Fruit fly (Drosophila melanogaster): ENCODE measurements around the gene P5cr.

P5cr gene

dm6 chr3R:18987428-18988416 lies 41.0 kb upstream of the P5cr start (continued):
- peak; percentile 23 for TF ChIP-seq CG12659 (GFP tag; optimal IDR thresholded peaks at IDR 0.05)
- TF ChIP-seq Hmx (GFP tag; optimal IDR thresholded peaks at IDR 0.05) = no peak
- peak; percentile 40 for TF ChIP-seq CG11504 (tag; optimal IDR thresholded peaks at IDR 0.05)
- TF ChIP-seq CG9727 (GFP tag; optimal IDR thresholded peaks at IDR 0.05) = peak; percentile 5
- TF ChIP-seq ATbp (GFP tag; optimal IDR thresholded peaks at IDR 0.05) = no peak
- no peak for TF ChIP-seq CG15696 (tag; optimal IDR thresholded peaks at IDR 0.05)
- no peak for TF ChIP-seq Nf-YC (tag; optimal IDR thresholded peaks at IDR 0.05)
- no peak for TF ChIP-seq CG4854 (GFP tag; optimal IDR thresholded peaks at IDR 0.05)
- no peak for TF ChIP-seq CG4617 (GFP tag; optimal IDR thresholded peaks at IDR 0.05; ENCODE audit: borderline replicate concordance)
- no peak for TF ChIP-seq E2f2 (GFP tag; IDR thresholded peaks at IDR 0.05)
- TF ChIP-seq fd96Cb (tag; optimal IDR thresholded peaks at IDR 0.05) = no peak
- no peak for TF ChIP-seq Lhr (GFP tag; optimal IDR thresholded peaks at IDR 0.05)
- TF ChIP-seq MTF-1 (GFP tag; optimal IDR thresholded peaks at IDR 0.05; ENCODE audit: borderline replicate concordance) = no peak
- TF ChIP-seq CG1529 (GFP tag; optimal IDR thresholded peaks at IDR 0.05) = peak; percentile 8
- no peak for TF ChIP-seq CG16813 (GFP tag; IDR thresholded peaks at IDR 0.05; ENCODE audit: partially characterized antibody)
- TF ChIP-seq ci (GFP tag; IDR thresholded peaks at IDR 0.05) = peak; percentile 51; the same call in 1 of the 3 replicates
- TF ChIP-seq CG16815 (GFP tag; optimal IDR thresholded peaks at IDR 0.05) = no peak
- TF ChIP-seq Asciz (GFP tag; optimal IDR thresholded peaks at IDR 0.05) = peak; percentile 3
- peak; percentile 63 for TF ChIP-seq cg (GFP tag; optimal IDR thresholded peaks at IDR 0.05)
- peak; percentile 16 for TF ChIP-seq cwo (GFP tag; optimal IDR thresholded peaks at IDR 0.05)
- no peak for TF ChIP-seq H2.0 (GFP tag; IDR thresholded peaks at IDR 0.05)
- no peak for TF ChIP-seq Sry-δ (GFP tag; optimal IDR thresholded peaks at IDR 0.05)
- TF ChIP-seq CG34376 (GFP tag; optimal IDR thresholded peaks at IDR 0.05) = no peak
- TF ChIP-seq sima (GFP tag; optimal IDR thresholded peaks at IDR 0.05) = no peak
- TF ChIP-seq CG13424 (tag; optimal IDR thresholded peaks at IDR 0.05) = peak; percentile 42
- TF ChIP-seq Mad (GFP tag; optimal IDR thresholded peaks at IDR 0.05) = no peak
- no peak for TF ChIP-seq br (optimal IDR thresholded peaks at IDR 0.05)
- no peak for TF ChIP-seq HLH54F (GFP tag; optimal IDR thresholded peaks at IDR 0.05)
- TF ChIP-seq stc (GFP tag; IDR thresholded peaks at IDR 0.05) = peak; percentile 45; the same call in 1 of the 2 replicates
- no peak for TF ChIP-seq trem (tag; optimal IDR thresholded peaks at IDR 0.05)
- TF ChIP-seq NK7.1 (GFP tag; optimal IDR thresholded peaks at IDR 0.05) = no peak
- no peak for TF ChIP-seq CG7372 (GFP tag; IDR thresholded peaks at IDR 0.05)
- peak; percentile 35 for TF ChIP-seq CG15601 (tag; optimal IDR thresholded peaks at IDR 0.05)
- TF ChIP-seq Dp (GFP tag; optimal IDR thresholded peaks at IDR 0.05) = no peak
- no peak for TF ChIP-seq CG10654 (GFP tag; optimal IDR thresholded peaks at IDR 0.05)
- TF ChIP-seq CG3281 (GFP tag; optimal IDR thresholded peaks at IDR 0.05) = no peak
- TF ChIP-seq CG1024 (GFP tag; IDR thresholded peaks at IDR 0.05) = no peak
- TF ChIP-seq ind (GFP tag; optimal IDR thresholded peaks at IDR 0.05) = peak; percentile 33
- TF ChIP-seq scrt (GFP tag; optimal IDR thresholded peaks at IDR 0.05) = no peak
- no peak for TF ChIP-seq gt (GFP tag; IDR thresholded peaks at IDR 0.05)
- no peak for TF ChIP-seq HLH4C (GFP tag; IDR thresholded peaks at IDR 0.05; ENCODE audit: partially characterized antibody)
- TF ChIP-seq Mrtf (GFP tag; IDR thresholded peaks at IDR 0.05) = no peak
- TF ChIP-seq CG34422 (GFP tag; IDR thresholded peaks at IDR 0.05) = 0 out of 3 replicates have a peak, but pooled peaks have one; percentile 20
- TF ChIP-seq Drgx (GFP tag; IDR thresholded peaks at IDR 0.05) = no peak
- peak; percentile 3 for TF ChIP-seq Hmr (GFP tag; optimal IDR thresholded peaks at IDR 0.05)
- no peak for TF ChIP-seq Dip3 (GFP tag; optimal IDR thresholded peaks at IDR 0.05)
- TF ChIP-seq az2 (GFP tag; optimal IDR thresholded peaks at IDR 0.05) = peak; percentile 14
- TF ChIP-seq phol (tag; optimal IDR thresholded peaks at IDR 0.05) = peak; percentile 7
